Worm (Caenorhabditis elegans) whole organism, L2 larva: ENCODE measurements around the gene T15B7.14.

ENCODE experiments used
- C34F6.9 ChIP-seq: fragments of 150-350 bp; optimal IDR thresholded peaks from 2 replicates; lab custom pipeline; 2014; ENCODE audit warnings: missing biosample characterization, missing genetic modification characterization
- F13H6.1 ChIP-seq: sonication (generic microtip); optimal IDR thresholded peaks from 2 replicates; lab custom pipeline; 2016; ENCODE audit warnings: missing genetic modification characterization, missing compliant biosample characterization
- R02D3.7 ChIP-seq: fragments of 150-350 bp; optimal IDR thresholded peaks from 2 replicates; lab custom pipeline; 2014; ENCODE audit warnings: missing biosample characterization, missing genetic modification characterization
- Y55F3AM.14 ChIP-seq: fragments of 200-800 bp; sonication (Bioruptor generic); optimal IDR thresholded peaks from 2 replicates; lab custom pipeline; 2018; ENCODE audit warnings: mild to moderate bottlenecking, missing genetic modification characterization, missing compliant biosample characterization
- ama-1 ChIP-seq: fragments of 150-350 bp; optimal IDR thresholded peaks from 2 replicates; lab custom pipeline; 2018; ENCODE audit warnings: inconsistent platforms
- ceh-16 ChIP-seq: fragments of 150-350 bp; optimal IDR thresholded peaks from 2 replicates; lab custom pipeline; 2014; ENCODE audit warnings: missing biosample characterization, missing genetic modification characterization
- elt-3 ChIP-seq: sonication (generic microtip); optimal IDR thresholded peaks from 2 replicates; lab custom pipeline; 2017; ENCODE audit warnings: missing biosample characterization, missing genetic modification characterization
- fos-1 ChIP-seq: fragments of 150-350 bp; optimal IDR thresholded peaks from 2 replicates; lab custom pipeline; 2014; ENCODE audit warnings: missing biosample characterization, missing genetic modification characterization
- gmeb-1 ChIP-seq: fragments of 150-350 bp; optimal IDR thresholded peaks from 2 replicates; lab custom pipeline; 2014; ENCODE audit warnings: missing biosample characterization, missing genetic modification characterization
- lin-11 ChIP-seq: fragments of 150-350 bp; sonication (generic microtip); optimal IDR thresholded peaks from 2 replicates; lab custom pipeline; 2014; ENCODE audit warnings: missing biosample characterization, missing genetic modification characterization, inconsistent platforms, mixed read lengths
- lin-39 ChIP-seq: fragments of 150-350 bp; optimal IDR thresholded peaks from 2 replicates; lab custom pipeline; 2014; ENCODE audit warnings: missing biosample characterization, missing genetic modification reagents, missing genetic modification characterization
- lsy-2 ChIP-seq, 2 experiments: fragments of 150-350 bp in 1 of 2; sonication (generic microtip) in 1 of 2; optimal IDR thresholded peaks; 2 replicates each; lab custom pipeline; 2014 to 2017; ENCODE audit warnings: missing biosample characterization in 2 of 2, missing genetic modification characterization in 2 of 2
- mbf-1 ChIP-seq: sonication (generic microtip); optimal IDR thresholded peaks from 2 replicates; lab custom pipeline; 2017; ENCODE audit warnings: missing biosample characterization, missing genetic modification characterization
- mdl-1 ChIP-seq, 2 experiments: fragments of 150-350 bp in 1 of 2; sonication (generic microtip) in 1 of 2; optimal IDR thresholded peaks; 2 replicates each; lab custom pipeline; 2017; ENCODE audit warnings: missing biosample characterization in 2 of 2, missing genetic modification characterization in 2 of 2
- nhr-10 ChIP-seq: sonication (generic microtip); optimal IDR thresholded peaks from 2 replicates; lab custom pipeline; 2017; ENCODE audit warnings: missing biosample characterization, missing genetic modification characterization
- nhr-11 ChIP-seq: fragments of 150-350 bp; optimal IDR thresholded peaks from 2 replicates; lab custom pipeline; 2014; ENCODE audit warnings: missing biosample characterization, missing genetic modification characterization
- nhr-12 ChIP-seq: fragments of 150-350 bp; optimal IDR thresholded peaks from 2 replicates; lab custom pipeline; 2014; ENCODE audit warnings: missing biosample characterization, missing genetic modification characterization
- nhr-21 ChIP-seq: fragments of 150-350 bp; optimal IDR thresholded peaks from 2 replicates; lab custom pipeline; 2014; ENCODE audit warnings: missing biosample characterization, missing genetic modification characterization
- nhr-23 ChIP-seq: fragments of 150-350 bp; optimal IDR thresholded peaks from 2 replicates; lab custom pipeline; 2014; ENCODE audit warnings: missing biosample characterization, missing genetic modification reagents, missing genetic modification characterization
- nhr-237 ChIP-seq: fragments of 150-350 bp; optimal IDR thresholded peaks from 2 replicates; lab custom pipeline; 2014; ENCODE audit warnings: missing biosample characterization, missing genetic modification characterization
- nhr-25 ChIP-seq: fragments of 150-350 bp; sonication (generic microtip); optimal IDR thresholded peaks from 3 replicates; lab custom pipeline; 2014; ENCODE audit warnings: missing biosample characterization, missing genetic modification characterization
- peb-1 ChIP-seq: fragments of 150-350 bp; optimal IDR thresholded peaks from 2 replicates; lab custom pipeline; 2014; ENCODE audit warnings: missing biosample characterization, missing genetic modification characterization
- sem-4 ChIP-seq: fragments of 150-350 bp; optimal IDR thresholded peaks from 2 replicates; lab custom pipeline; 2014; ENCODE audit warnings: missing biosample characterization, missing genetic modification reagents, missing genetic modification characterization
- skn-1 ChIP-seq: sonication (generic microtip); optimal IDR thresholded peaks from 2 replicates; lab custom pipeline; 2017; ENCODE audit warnings: missing biosample characterization, missing genetic modification characterization
- sma-3 ChIP-seq: sonication (generic microtip); optimal IDR thresholded peaks from 2 replicates; lab custom pipeline; 2016; ENCODE audit warnings: missing genetic modification reagents, missing genetic modification characterization, missing compliant biosample characterization
- sma-9 ChIP-seq, 2 experiments: fragments of 150-350 bp in 1 of 2; sonication (generic microtip) in 1 of 2; optimal IDR thresholded peaks; 2 replicates each; lab custom pipeline; 2014 to 2016; ENCODE audit warnings: missing genetic modification characterization in 2 of 2, mild to moderate bottlenecking in 1 of 2, missing biosample characterization in 1 of 2, missing compliant biosample characterization in 1 of 2, missing genetic modification reagents in 1 of 2, moderate library complexity in 1 of 2
- snpc-4 ChIP-seq: fragments of 150-350 bp; optimal IDR thresholded peaks from 2 replicates; lab custom pipeline; 2014; ENCODE audit warnings: missing biosample characterization, missing genetic modification characterization
- unc-39 ChIP-seq: fragments of 150-350 bp; optimal IDR thresholded peaks from 2 replicates; lab custom pipeline; 2014; ENCODE audit warnings: missing biosample characterization, missing genetic modification characterization
- unc-55 ChIP-seq: fragments of 150-350 bp; sonication (generic microtip); optimal IDR thresholded peaks from 3 replicates; lab custom pipeline; 2014; ENCODE audit warnings: missing biosample characterization, missing genetic modification reagents, missing genetic modification characterization
- zag-1 ChIP-seq: fragments of 150-350 bp; optimal IDR thresholded peaks from 2 replicates; lab custom pipeline; 2014; ENCODE audit warnings: missing biosample characterization, missing genetic modification characterization
- ztf-1 ChIP-seq: fragments of 200-800 bp; sonication (Bioruptor generic); conservative IDR thresholded peaks from 2 replicates; pipeline ENCODE4 v1.3.6; 2022; ENCODE audit warnings: missing genetic modification characterization, missing compliant biosample characterization
- ztf-11 ChIP-seq: sonication (generic microtip); optimal IDR thresholded peaks from 2 replicates; lab custom pipeline; 2017; ENCODE audit warnings: missing biosample characterization, missing genetic modification characterization
- ztf-4 ChIP-seq: fragments of 150-350 bp; optimal IDR thresholded peaks from 2 replicates; lab custom pipeline; 2014; ENCODE audit warnings: missing biosample characterization, missing genetic modification characterization

The T15B7.14 gene

DNA sequence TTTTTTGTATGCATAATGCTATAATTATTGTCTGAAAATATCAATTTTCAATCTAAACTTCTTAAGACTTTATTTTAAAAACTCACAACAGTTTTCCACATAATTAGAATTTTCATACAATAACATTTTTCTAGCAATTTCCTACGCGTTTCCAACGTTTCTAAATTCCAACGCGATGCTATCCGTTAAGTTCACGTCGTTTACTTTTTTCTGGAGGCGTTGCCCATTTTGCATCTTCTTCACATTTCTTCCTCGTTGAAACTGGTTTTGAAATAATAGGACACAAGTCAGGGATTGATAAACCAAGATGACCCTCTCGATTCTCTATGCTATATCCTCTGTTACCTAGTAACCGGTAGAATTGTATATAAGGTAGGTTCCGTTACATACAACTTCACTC lies at the start of gene T15B7.14, which contains the start of gene col-143:
TSS of gene T15B7.14 (minus strand) at position 101 of the 400 bp plus-strand sequence.
TSS of gene col-143 (plus strand) at position 394 of the 400 bp plus-strand sequence.
- TF ChIP-seq F13H6.1 (tag; lab: Kevin White, UChicago) (no peak), R02D3.7 (tag; lab: Kevin White, UChicago) (no peak), nhr-10 (no peak), fos-1 (no peak), mdl-1 (tag; optimal IDR thresholded peaks at IDR 0.05; lab: Kevin White, UChicago) (no peak), nhr-12 (tag; lab: Kevin White, UChicago) (no peak), nhr-23 (tag; lab: Kevin White, UChicago) (no peak), zag-1 (tag; lab: Kevin White, UChicago) (no peak), unc-55 (no peak), ztf-4 (tag; lab: Kevin White, UChicago) (no peak), peb-1 (tag; lab: Kevin White, UChicago) (no peak), Y55F3AM.14 (GFP tag; lab: Kevin White, UChicago) (no peak), ztf-1 (GFP tag; lab: Robert Waterston, UW) (no peak)

DNA sequence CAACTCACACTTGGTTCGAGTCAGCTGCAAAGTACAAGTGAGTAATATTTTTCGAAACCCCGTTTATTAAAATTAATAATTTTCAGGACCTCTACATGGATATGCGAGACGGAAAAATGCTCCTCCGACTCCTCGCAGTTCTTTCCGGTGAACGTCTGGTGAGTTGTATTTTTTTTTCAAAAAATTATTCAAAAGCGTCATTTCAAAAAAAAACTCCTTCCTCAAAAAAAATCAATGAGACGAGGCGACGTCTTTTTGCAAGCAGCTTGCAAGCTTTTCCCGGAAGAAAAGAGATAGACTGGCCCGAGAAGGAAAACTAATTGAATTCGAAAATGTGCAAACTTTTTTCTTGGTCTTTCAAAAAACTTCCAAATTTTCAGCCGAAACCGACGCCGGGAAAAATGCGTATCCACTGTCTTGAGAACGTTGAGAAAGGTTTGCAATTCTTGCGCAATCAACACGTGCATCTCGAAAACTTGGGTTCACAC lies 47.4 kb upstream of the T15B7.14 start:
- TF ChIP-seq ceh-16 (tag; lab: Kevin White, UChicago) (no peak), nhr-21 (tag; lab: Kevin White, UChicago) (no peak), C34F6.9 (tag; lab: Kevin White, UChicago) (no peak), elt-3 (tag; lab: Kevin White, UChicago) (no peak), nhr-10 (no peak), lin-11 (no peak), snpc-4 (no peak), lin-39 (tag; lab: Kevin White, UChicago) (no peak), skn-1 (no peak), sem-4 (tag; lab: Kevin White, UChicago) (no peak)

DNA sequence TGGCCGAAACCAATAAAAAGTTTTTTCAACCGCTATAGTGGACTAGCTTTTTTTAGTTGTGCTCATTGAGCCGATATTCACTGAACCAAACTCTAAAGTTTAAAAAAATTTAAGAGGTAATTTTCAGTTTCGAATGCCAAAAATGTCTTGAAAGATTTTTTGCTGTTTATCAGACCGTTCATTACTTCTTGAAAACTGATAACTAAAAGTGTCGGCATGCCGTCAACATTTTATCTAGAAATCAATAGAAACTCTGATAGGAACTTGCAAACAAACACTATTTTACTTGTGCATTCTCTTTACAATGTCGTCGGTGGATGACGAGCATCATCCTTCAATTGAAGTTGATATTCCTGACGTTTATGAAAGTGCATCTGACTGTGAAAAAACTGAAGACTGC lies 46.6 kb upstream of the T15B7.14 start:
- TF ChIP-seq fos-1 (peak; percentile 59), elt-3 (tag; lab: Kevin White, UChicago) (no peak)

DNA sequence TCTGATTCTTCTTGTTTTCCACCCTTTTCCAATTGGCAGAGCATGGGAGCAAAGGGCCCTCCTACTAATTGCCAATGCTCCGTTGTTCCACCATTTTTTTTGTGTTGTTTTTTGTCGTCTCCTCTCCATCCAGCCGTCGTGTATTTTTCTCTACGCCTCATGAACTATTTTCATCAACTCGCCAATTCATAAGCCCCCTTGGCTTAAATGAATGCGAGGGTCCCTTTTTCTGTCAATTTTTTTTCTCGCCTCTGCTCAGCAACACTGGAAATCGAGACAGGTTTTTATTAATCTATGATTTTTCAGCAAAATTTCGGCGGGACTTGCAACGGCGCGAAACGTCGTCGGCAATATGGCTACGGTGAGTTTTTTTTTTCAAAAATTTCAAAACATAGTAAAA lies 45.9 kb upstream of the T15B7.14 start, which contains the start of gene unc-70:
TSS of gene unc-70 (plus strand) at position 301 of the 400 bp plus-strand sequence.
- TF ChIP-seq unc-55 (peak; percentile 5), nhr-237 (tag; lab: Kevin White, UChicago) (no peak)
- TF ChIP-seq, all 48 proteins: peak for 1

DNA sequence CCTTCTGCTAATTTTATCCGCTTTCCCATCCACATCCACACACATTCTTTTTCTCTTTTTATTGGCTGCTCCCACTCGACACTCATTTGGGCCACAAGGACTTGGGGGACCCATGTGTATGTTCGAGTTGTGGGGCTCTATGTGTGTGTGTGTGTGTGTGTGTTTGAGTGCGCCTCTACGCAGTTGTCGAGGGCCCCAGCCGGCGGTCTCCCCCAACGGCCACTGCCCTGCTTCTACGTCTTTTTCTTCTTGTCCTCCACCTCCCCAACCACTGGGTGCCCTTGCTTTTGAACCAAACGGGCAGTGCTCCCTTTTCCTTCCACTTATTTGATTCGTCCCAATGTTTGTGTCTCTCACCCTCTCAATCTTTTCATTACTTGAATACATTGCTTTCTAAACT lies 45.5 kb upstream of the T15B7.14 start:
- TF ChIP-seq sem-4 (tag; lab: Kevin White, UChicago), result peak; percentile 32
- no peak for TF ChIP-seq skn-1
- peak; percentile 24 for TF ChIP-seq sma-9 (GFP tag; optimal IDR thresholded peaks at IDR 0.05; lab: Kevin White, UChicago)
- no peak for TF ChIP-seq sma-9 (tag; optimal IDR thresholded peaks at IDR 0.05; lab: Kevin White, UChicago)
- peak; percentile 4 for TF ChIP-seq lin-11
- TF ChIP-seq F13H6.1 (tag; lab: Kevin White, UChicago), result peak; percentile 37
- TF ChIP-seq gmeb-1 (tag; lab: Kevin White, UChicago), result no peak
- TF ChIP-seq zag-1 (tag; lab: Kevin White, UChicago), result peak; percentile 16
- no peak for TF ChIP-seq ztf-11 (tag; lab: Kevin White, UChicago)
- no peak for TF ChIP-seq nhr-25 (tag; lab: Kevin White, UChicago)
- TF ChIP-seq Y55F3AM.14 (GFP tag; lab: Kevin White, UChicago), result no peak
- TF ChIP-seq nhr-11, result no peak
- TF ChIP-seq unc-39 (tag; lab: Kevin White, UChicago), result no peak
- TF ChIP-seq ceh-16 (tag; lab: Kevin White, UChicago), result no peak
- no peak for TF ChIP-seq mbf-1 (tag; lab: Kevin White, UChicago)
- TF ChIP-seq ama-1 (lab: Kevin White, UChicago), result no peak
- TF ChIP-seq sma-3 (GFP tag; lab: Kevin White, UChicago), result no peak
- no peak for TF ChIP-seq mdl-1 (tag; optimal IDR thresholded peaks at IDR 0.05; lab: Kevin White, UChicago)
- TF ChIP-seq C34F6.9 (tag; lab: Kevin White, UChicago), result peak; percentile 29
- no peak for TF ChIP-seq ztf-1 (GFP tag; lab: Robert Waterston, UW)
- peak; percentile 88 for TF ChIP-seq snpc-4
- TF ChIP-seq nhr-12 (tag; lab: Kevin White, UChicago), result no peak
- TF ChIP-seq lsy-2 (tag; optimal IDR thresholded peaks at IDR 0.05; lab: Kevin White, UChicago), result peak in 1 of 2 experiments; percentile 12
- no peak for TF ChIP-seq nhr-237 (tag; lab: Kevin White, UChicago)
- TF ChIP-seq, all 48 proteins: peak for 8
